Fruit fly (Drosophila melanogaster): ENCODE results near the gene CG3603.

dm6 chrX:2946794-2947193 is 1.0 kb upstream of the CG3603 start, which contains the start of gene CG17959:
- TF ChIP-seq CG8478 (optimal IDR thresholded peaks at IDR 0.05) (no peak), CTCF (optimal IDR thresholded peaks at IDR 0.05) (no peak)
